Fruit fly (Drosophila melanogaster): ENCODE results near the gene Cmpk.

- TF ChIP-seq CG8478 (optimal IDR thresholded peaks at IDR 0.05) (no peak), CTCF (optimal IDR thresholded peaks at IDR 0.05) (no peak)
Measured at dm6 chr3R:26105141-26105403, 49.8 kb upstream of the Cmpk start.

Data from S2 (cell line).